Fruit fly (Drosophila melanogaster): ENCODE data around the gene Ack.

DNA sequence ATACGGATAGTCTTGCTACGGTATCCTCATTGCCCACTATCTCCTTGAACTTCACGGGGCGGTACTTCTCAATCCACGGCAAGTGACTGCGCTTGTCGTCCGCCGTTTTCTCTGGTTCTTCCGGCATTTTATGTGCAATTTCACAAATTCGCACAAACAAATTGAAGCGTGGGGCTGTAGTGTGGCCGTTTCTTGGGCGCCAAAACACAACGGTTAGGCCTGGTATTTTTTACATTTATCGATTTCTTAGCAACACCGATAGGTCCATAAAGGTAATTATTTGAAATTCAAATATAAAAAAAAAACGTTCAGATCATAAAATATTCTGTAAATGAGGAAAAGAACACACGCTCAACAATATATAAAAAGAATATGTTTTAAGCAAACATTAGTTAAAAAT is 27.9 kb downstream of the Ack start, which contains the start of gene RfC4:
- no peak for TF ChIP-seq Hr39 (GFP tag; optimal IDR thresholded peaks at IDR 0.05)
- TF ChIP-seq CG6792 (GFP tag; optimal IDR thresholded peaks at IDR 0.05), result no peak
- TF ChIP-seq salr (GFP tag; optimal IDR thresholded peaks at IDR 0.05), result no peak
- TF ChIP-seq topi (GFP tag; optimal IDR thresholded peaks at IDR 0.05), result no peak
- TF ChIP-seq OdsH (GFP tag; optimal IDR thresholded peaks at IDR 0.05), result no peak
- TF ChIP-seq Hr38 (GFP tag; optimal IDR thresholded peaks at IDR 0.05), result no peak
- TF ChIP-seq Ets96B (tag; optimal IDR thresholded peaks at IDR 0.05), result no peak
- no peak for TF ChIP-seq Sox15 (GFP tag; optimal IDR thresholded peaks at IDR 0.05)
- no peak for TF ChIP-seq CG31627 (GFP tag; optimal IDR thresholded peaks at IDR 0.05)
- TF ChIP-seq CG8632 (GFP tag; optimal IDR thresholded peaks at IDR 0.05), result no peak
- TF ChIP-seq dsx (GFP tag; optimal IDR thresholded peaks at IDR 0.05; ENCODE audit: poor library complexity, severe bottlenecking), result no peak
